Fruit fly (Drosophila melanogaster) whole organism, wandering third instar larva: ENCODE data around the gene HLH3B.

Experiments used
- Abd-B ChIP-seq: fragments of >200 bp; optimal IDR thresholded peaks from 2 replicates; lab custom pipeline; 2017; ENCODE audit warnings: missing biosample characterization, missing genetic modification characterization
- CG32264 ChIP-seq: fragments of 200-800 bp; sonication (Bioruptor generic); optimal IDR thresholded peaks from 2 replicates; lab custom pipeline; 2016; ENCODE audit warnings: missing biosample characterization, missing genetic modification characterization
- CG9705 ChIP-seq: fragments of 200-800 bp; sonication (Bioruptor generic); optimal IDR thresholded peaks from 2 replicates; lab custom pipeline; 2018; ENCODE audit warnings: missing biosample characterization, mild to moderate bottlenecking, missing genetic modification characterization
- Dif ChIP-seq: fragments of 200-275, 200-300 bp; sonication (Bioruptor generic); optimal IDR thresholded peaks from 2 replicates; lab custom pipeline; 2018; ENCODE audit warnings: missing biosample characterization, missing genetic modification characterization; ENCODE audit not compliant: partially characterized antibody
- GATAd ChIP-seq: sonication (Bioruptor generic); optimal IDR thresholded peaks from 2 replicates; lab custom pipeline; 2016; ENCODE audit warnings: missing biosample characterization, missing genetic modification characterization
- HLH106 ChIP-seq: fragments of 200-800 bp; optimal IDR thresholded peaks from 3 replicates; lab custom pipeline; 2019; ENCODE audit warnings: missing biosample characterization, mild to moderate bottlenecking, missing genetic modification characterization, moderate library complexity
- Hnf4 ChIP-seq: fragments of 200-800 bp; sonication (Bioruptor generic); optimal IDR thresholded peaks from 2 replicates; lab custom pipeline; 2016; ENCODE audit warnings: missing biosample characterization, mild to moderate bottlenecking, missing genetic modification characterization
- Hr78 ChIP-seq: fragments of >200 bp; optimal IDR thresholded peaks from 2 replicates; lab custom pipeline; 2017; ENCODE audit warnings: missing biosample characterization, missing genetic modification characterization
- Hr83 ChIP-seq: fragments of 200-300 bp; sonication (Bioruptor generic); optimal IDR thresholded peaks from 2 replicates; lab custom pipeline; 2016; ENCODE audit warnings: missing biosample characterization, mild to moderate bottlenecking, missing genetic modification characterization, moderate library complexity; ENCODE audit not compliant: poor library complexity, severe bottlenecking
- Mio ChIP-seq: sonication (Bioruptor generic); optimal IDR thresholded peaks from 2 replicates; lab custom pipeline; 2016; ENCODE audit warnings: missing biosample characterization, missing genetic modification characterization
- Myc ChIP-seq: fragments of >200 bp; optimal IDR thresholded peaks from 2 replicates; lab custom pipeline; 2017
- N ChIP-seq: fragments of >200 bp; optimal IDR thresholded peaks from 2 replicates; lab custom pipeline; 2018; ENCODE audit warnings: missing biosample characterization, missing external identifiers, missing genetic modification characterization
- OdsH ChIP-seq: fragments of 200-800 bp; sonication (Bioruptor generic); optimal IDR thresholded peaks from 2 replicates; lab custom pipeline; 2016; ENCODE audit warnings: missing biosample characterization, mild to moderate bottlenecking, missing genetic modification characterization
- Rel ChIP-seq, 2 experiments: fragments of 200-800 bp; sonication (Bioruptor generic) in 1 of 2; optimal IDR thresholded peaks; 2 replicates in 1 of 2; 3 replicates in 1 of 2; lab custom pipeline; 2016 to 2019; ENCODE audit warnings: mild to moderate bottlenecking in 2 of 2, missing biosample characterization in 2 of 2, missing genetic modification characterization in 2 of 2, moderate library complexity in 1 of 2
- Sp1 ChIP-seq: fragments of 200-800 bp; sonication (Bioruptor generic); optimal IDR thresholded peaks from 3 replicates; lab custom pipeline; 2019; ENCODE audit warnings: missing biosample characterization, mild to moderate bottlenecking, missing genetic modification characterization, moderate library complexity
- Vsx2 ChIP-seq: fragments of 200-300, 225-300 bp; sonication (Bioruptor generic); optimal IDR thresholded peaks from 2 replicates; lab custom pipeline; 2018; ENCODE audit warnings: missing biosample characterization, missing genetic modification characterization; ENCODE audit not compliant: partially characterized antibody
- br ChIP-seq: fragments of 200-800 bp; sonication (Bioruptor generic); optimal IDR thresholded peaks from 2 replicates; lab custom pipeline; 2016; ENCODE audit warnings: missing biosample characterization, missing genetic modification characterization
- brk ChIP-seq: fragments of 200-800 bp; sonication (Bioruptor generic); optimal IDR thresholded peaks from 2 replicates; lab custom pipeline; 2016; ENCODE audit warnings: missing biosample characterization, mild to moderate bottlenecking, missing genetic modification characterization
- dl ChIP-seq, 2 experiments: fragments of 175-275, 200-275 bp in 1 of 2; fragments of 200-275 bp in 1 of 2; sonication (Bioruptor generic); optimal IDR thresholded peaks; lab custom pipeline; 2018; ENCODE audit warnings: mild to moderate bottlenecking in 2 of 2, missing biosample characterization in 2 of 2, missing genetic modification characterization in 2 of 2, moderate library complexity in 2 of 2; ENCODE audit not compliant: partially characterized antibody in 2 of 2, insufficient read depth in 1 of 2
- dmrt93B ChIP-seq: fragments of 200-800 bp; sonication (Bioruptor generic); optimal IDR thresholded peaks from 2 replicates; lab custom pipeline; 2018; ENCODE audit warnings: missing biosample characterization, mild to moderate bottlenecking, missing genetic modification characterization
- dsf ChIP-seq: sonication (Bioruptor generic); optimal IDR thresholded peaks from 2 replicates; lab custom pipeline; 2016; ENCODE audit warnings: missing biosample characterization, missing genetic modification characterization, borderline replicate concordance
- ey ChIP-seq: fragments of 200-800 bp; sonication (Bioruptor generic); optimal IDR thresholded peaks from 2 replicates; lab custom pipeline; 2016; ENCODE audit warnings: missing biosample characterization, missing genetic modification characterization
- foxo ChIP-seq, 2 experiments: fragments of 200-800 bp; sonication (Bioruptor generic); optimal IDR thresholded peaks; 2 replicates in 1 of 2; 3 replicates in 1 of 2; lab custom pipeline; 2016 to 2017; ENCODE audit warnings: missing biosample characterization in 2 of 2, missing genetic modification characterization in 2 of 2
- h ChIP-seq: fragments of 200-800 bp; sonication (Bioruptor generic); optimal IDR thresholded peaks from 3 replicates; lab custom pipeline; 2016; ENCODE audit warnings: missing biosample characterization, mild to moderate bottlenecking, missing genetic modification characterization
- lola ChIP-seq: fragments of >200 bp; optimal IDR thresholded peaks from 2 replicates; lab custom pipeline; 2017; ENCODE audit warnings: missing biosample characterization, missing genetic modification characterization
- rgr ChIP-seq: fragments of 200-800 bp; sonication (Bioruptor generic); optimal IDR thresholded peaks from 3 replicates; lab custom pipeline; 2016; ENCODE audit warnings: missing biosample characterization, mild to moderate bottlenecking, missing genetic modification characterization
- sage ChIP-seq: fragments of 200-800 bp; sonication (Bioruptor generic); optimal IDR thresholded peaks from 2 replicates; lab custom pipeline; 2016; ENCODE audit warnings: missing biosample characterization, mild to moderate bottlenecking, missing genetic modification characterization
- sv ChIP-seq: fragments of 200-800 bp; sonication (Bioruptor generic); optimal IDR thresholded peaks from 3 replicates; lab custom pipeline; 2016; ENCODE audit warnings: missing biosample characterization, missing genetic modification characterization
- tai ChIP-seq: sonication (Bioruptor generic); optimal IDR thresholded peaks from 2 replicates; lab custom pipeline; 2016; ENCODE audit warnings: missing biosample characterization, missing genetic modification characterization
- usp ChIP-seq: fragments of >200 bp; optimal IDR thresholded peaks from 2 replicates; lab custom pipeline; 2017; ENCODE audit warnings: missing biosample characterization, missing genetic modification characterization
- woc ChIP-seq: sonication (Bioruptor generic); optimal IDR thresholded peaks from 2 replicates; lab custom pipeline; 2016; ENCODE audit warnings: missing biosample characterization, mild to moderate bottlenecking, missing genetic modification characterization

The HLH3B gene

dm6 chrX:2698064-2698894, 16.8 kb upstream of the HLH3B start, which contains the start of the genes Spg7 and Lint-O:
Gene Spg7 (minus strand): TSS chrX:2698211.
Gene Lint-O (plus strand): TSS chrX:2698701.
- no peak for TF ChIP-seq CG32264 (GFP tag; lab: Kevin White, UChicago)
- no peak for TF ChIP-seq foxo (GFP tag; optimal IDR thresholded peaks at IDR 0.05; lab: Kevin White, UChicago)
- TF ChIP-seq br (GFP tag; lab: Kevin White, UChicago): no peak
- TF ChIP-seq Myc (lab: Kevin White, UChicago): no peak
- no peak for TF ChIP-seq dl (GFP tag; optimal IDR thresholded peaks at IDR 0.05; lab: Kevin White, UChicago; ENCODE audit: insufficient read depth in 1 of 2, partially characterized antibody in 2 of 2)
- TF ChIP-seq ey (GFP tag; lab: Kevin White, UChicago): no peak
- no peak for TF ChIP-seq tai (GFP tag; lab: Kevin White, UChicago)
- TF ChIP-seq lola (GFP tag; lab: Kevin White, UChicago): no peak
- TF ChIP-seq, all 38 proteins: peak for 0

dm6 chrX:2693786-2694185, 12.3 kb upstream of the HLH3B start, which contains the start of gene dyw:
Gene dyw (minus strand): TSS chrX:2693886.
- no peak for TF ChIP-seq dsf
- TF ChIP-seq Abd-B: no peak
- TF ChIP-seq GATAd (GFP tag; lab: Kevin White, UChicago): no peak
- no peak for TF ChIP-seq rgr (GFP tag; lab: Kevin White, UChicago)
- no peak for TF ChIP-seq N (GFP tag; lab: Kevin White, UChicago)
- TF ChIP-seq sage (GFP tag; lab: Kevin White, UChicago): no peak
- no peak for TF ChIP-seq dl (GFP tag; optimal IDR thresholded peaks at IDR 0.05; lab: Kevin White, UChicago; ENCODE audit: insufficient read depth in 1 of 2, partially characterized antibody in 2 of 2)
- no peak for TF ChIP-seq Myc (lab: Kevin White, UChicago)
- TF ChIP-seq Vsx2 (GFP tag; lab: Kevin White, UChicago): no peak
- no peak for TF ChIP-seq CG32264 (GFP tag; lab: Kevin White, UChicago)
- TF ChIP-seq Rel (GFP tag; optimal IDR thresholded peaks at IDR 0.05; lab: Kevin White, UChicago): no peak
- no peak for TF ChIP-seq Rel (tag; optimal IDR thresholded peaks at IDR 0.05; lab: Kevin White, UChicago)
- no peak for TF ChIP-seq tai (GFP tag; lab: Kevin White, UChicago)
- TF ChIP-seq dmrt93B (GFP tag; lab: Kevin White, UChicago): no peak
- TF ChIP-seq sv (GFP tag; lab: Kevin White, UChicago): no peak
- no peak for TF ChIP-seq OdsH (GFP tag; lab: Kevin White, UChicago)
- TF ChIP-seq HLH106 (tag; lab: Kevin White, UChicago): no peak
- TF ChIP-seq, all 38 proteins: peak for 0

- no peak for TF ChIP-seq dmrt93B (GFP tag; lab: Kevin White, UChicago)
- no peak for TF ChIP-seq Sp1 (GFP tag; lab: Kevin White, UChicago)
- TF ChIP-seq Mio (GFP tag; lab: Kevin White, UChicago): no peak
- no peak for TF ChIP-seq Hnf4 (GFP tag; lab: Kevin White, UChicago)
- no peak for TF ChIP-seq Dif (GFP tag; lab: Kevin White, UChicago)
- no peak for TF ChIP-seq usp (GFP tag; lab: Kevin White, UChicago)
- no peak for TF ChIP-seq dl (GFP tag; optimal IDR thresholded peaks at IDR 0.05; lab: Kevin White, UChicago; ENCODE audit: insufficient read depth in 1 of 2, partially characterized antibody in 2 of 2)
- TF ChIP-seq, all 38 proteins: peak for 0
These were observed 8.9 kb upstream of the HLH3B start for dm6 chrX:2690376-2690775.

- TF ChIP-seq Hr83 (GFP tag; lab: Kevin White, UChicago) (no peak), ey (GFP tag; lab: Kevin White, UChicago) (no peak), Hnf4 (GFP tag; lab: Kevin White, UChicago) (no peak), OdsH (GFP tag; lab: Kevin White, UChicago) (no peak), CG32264 (GFP tag; lab: Kevin White, UChicago) (no peak), foxo (GFP tag; optimal IDR thresholded peaks at IDR 0.05; lab: Kevin White, UChicago) (no peak), GATAd (GFP tag; lab: Kevin White, UChicago) (no peak), dmrt93B (GFP tag; lab: Kevin White, UChicago) (no peak)
These were observed 5.4 kb upstream of the HLH3B start for dm6 chrX:2686930-2687329.

DNA sequence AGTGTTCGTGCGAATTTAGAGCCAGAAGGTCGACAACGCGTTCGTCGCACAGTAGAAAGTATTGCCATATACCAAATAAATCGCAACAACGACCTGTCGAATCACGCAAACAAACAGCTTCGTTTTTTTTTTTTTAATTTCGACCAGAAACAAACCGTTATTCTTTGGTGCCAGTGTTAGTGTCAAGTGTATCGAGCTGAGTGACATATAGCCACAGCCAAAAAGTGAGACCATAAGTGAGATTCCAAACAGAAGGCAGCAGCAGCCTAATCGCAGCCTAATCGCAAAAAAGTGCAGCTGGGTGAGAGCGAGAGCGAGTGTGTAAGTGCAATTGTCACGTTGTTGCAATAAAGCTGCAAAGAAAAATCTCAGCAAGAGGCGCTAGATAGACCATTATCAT, 4.1 kb upstream of the HLH3B start, which contains the start of gene per:
TSS of gene per (plus strand) at position 1 of the 400 bp plus-strand sequence.
- TF ChIP-seq lola (GFP tag; lab: Kevin White, UChicago) (no peak), Vsx2 (GFP tag; lab: Kevin White, UChicago) (no peak), dl (GFP tag; optimal IDR thresholded peaks at IDR 0.05; lab: Kevin White, UChicago; ENCODE audit: insufficient read depth in 1 of 2, partially characterized antibody in 2 of 2) (no peak), HLH106 (tag; lab: Kevin White, UChicago) (no peak), woc (no peak), GATAd (GFP tag; lab: Kevin White, UChicago) (no peak), brk (GFP tag; lab: Kevin White, UChicago) (no peak), CG9705 (no peak), Sp1 (GFP tag; lab: Kevin White, UChicago) (no peak), Hr78 (no peak), N (GFP tag; lab: Kevin White, UChicago) (no peak), br (GFP tag; lab: Kevin White, UChicago) (no peak), h (no peak), foxo (GFP tag; optimal IDR thresholded peaks at IDR 0.05; lab: Kevin White, UChicago) (no peak), ey (GFP tag; lab: Kevin White, UChicago) (no peak), sage (GFP tag; lab: Kevin White, UChicago) (no peak)
